Worm (Caenorhabditis elegans) whole organism, L4 larva: Measurements from ENCODE around the gene srz-38.
"Not testable (repeated sequence)": the region's sequence is repeated elsewhere in the genome, so short reads cannot be mapped to it uniquely, and the experiment has no call there.

ENCODE experiments used
- D1046.2 ChIP-seq: fragments of 200-800 bp; sonication (Bioruptor generic); IDR thresholded peaks from 2 replicates; pipeline ENCODE4 v1.3.6; 2022; ENCODE audit warnings: missing genetic modification characterization, missing compliant biosample characterization
- F10B5.3 ChIP-seq: sonication (generic microtip); optimal IDR thresholded peaks from 2 replicates; lab custom pipeline; 2016; ENCODE audit warnings: mild to moderate bottlenecking, missing genetic modification characterization, missing compliant biosample characterization
- F26F4.8 ChIP-seq: fragments of 200-800 bp; sonication (Bioruptor generic); conservative IDR thresholded peaks from 2 replicates; pipeline ENCODE4 v1.3.6; 2022; ENCODE audit warnings: missing genetic modification characterization, missing compliant biosample characterization
- F37D6.2 ChIP-seq: sonication (generic microtip); optimal IDR thresholded peaks from 2 replicates; lab custom pipeline; 2016; ENCODE audit warnings: mild to moderate bottlenecking, missing genetic modification characterization, missing compliant biosample characterization
- F44E2.7 ChIP-seq: fragments of 200-800 bp; sonication (Bioruptor generic); IDR thresholded peaks from 2 replicates; pipeline ENCODE4 v2.1.2; 2022; ENCODE audit warnings: missing genetic modification characterization, missing compliant biosample characterization
- F49E8.2 ChIP-seq: sonication (generic microtip); optimal IDR thresholded peaks from 2 replicates; lab custom pipeline; 2016; ENCODE audit warnings: missing compliant biosample characterization, mild to moderate bottlenecking, missing genetic modification characterization, borderline replicate concordance
- Y105C5A.15 ChIP-seq: fragments of 200-800 bp; sonication (Bioruptor generic); IDR thresholded peaks from 2 replicates; pipeline ENCODE4 v1.3.6; 2022; ENCODE audit warnings: missing genetic modification characterization, missing compliant biosample characterization
- Y48G9A.11 ChIP-seq: fragments of 200-800 bp; sonication (Bioruptor generic); IDR thresholded peaks from 2 replicates; pipeline ENCODE4 v1.3.6; 2022; ENCODE audit warnings: missing genetic modification reagents, missing genetic modification characterization, missing compliant biosample characterization
- ZK337.2 ChIP-seq: fragments of 200-800 bp; sonication (Bioruptor generic); IDR thresholded peaks from 2 replicates; pipeline ENCODE4 v1.3.6; 2022; ENCODE audit warnings: missing genetic modification reagents, missing genetic modification characterization, missing compliant biosample characterization
- aha-1 ChIP-seq: fragments of 150-350 bp; peaks from one replicate; lab custom pipeline; 2014; ENCODE audit warnings: missing biosample characterization, missing genetic modification characterization
- ceh-28 ChIP-seq: fragments of 150-350 bp; optimal IDR thresholded peaks from 2 replicates; lab custom pipeline; 2014; ENCODE audit warnings: missing biosample characterization, missing genetic modification reagents, missing genetic modification characterization
- ceh-62 ChIP-seq: sonication (generic microtip); optimal IDR thresholded peaks from 2 replicates; lab custom pipeline; 2017; ENCODE audit warnings: missing biosample characterization, missing genetic modification characterization
- ctbp-1 ChIP-seq: fragments of 200-800 bp; sonication (Bioruptor generic); IDR thresholded peaks from 2 replicates; pipeline ENCODE4 v1.3.6; 2022; ENCODE audit warnings: missing genetic modification reagents, missing genetic modification characterization, missing compliant biosample characterization
- dmd-9 ChIP-seq: fragments of 200-800 bp; sonication (Bioruptor generic); IDR thresholded peaks from 2 replicates; pipeline ENCODE4 v1.3.6; 2022; ENCODE audit warnings: missing genetic modification reagents, missing genetic modification characterization, missing compliant biosample characterization
- egl-43 ChIP-seq: fragments of 200-800 bp; sonication (Bioruptor generic); IDR thresholded peaks from 2 replicates; pipeline ENCODE4 v1.3.6; 2022; ENCODE audit warnings: missing genetic modification reagents, missing genetic modification characterization, missing compliant biosample characterization
- fos-1 ChIP-seq: fragments of 150-350 bp; optimal IDR thresholded peaks from 2 replicates; lab custom pipeline; 2014; ENCODE audit warnings: missing biosample characterization, missing genetic modification characterization
- jun-1 ChIP-seq: fragments of 150-350 bp; optimal IDR thresholded peaks from 2 replicates; lab custom pipeline; 2014; ENCODE audit warnings: missing biosample characterization, missing genetic modification reagents, missing genetic modification characterization
- lin-13 ChIP-seq: fragments of 150-350 bp; optimal IDR thresholded peaks from 2 replicates; lab custom pipeline; 2014; ENCODE audit warnings: missing biosample characterization, missing genetic modification reagents, missing genetic modification characterization
- lin-39 ChIP-seq: fragments of 150-350 bp; optimal IDR thresholded peaks from 2 replicates; lab custom pipeline; 2014; ENCODE audit warnings: missing biosample characterization, missing genetic modification reagents, missing genetic modification characterization
- lsy-2 ChIP-seq, 2 experiments: fragments of 150-350 bp in 1 of 2; sonication (generic microtip) in 1 of 2; optimal IDR thresholded peaks; 2 replicates each; lab custom pipeline; 2014 to 2017; ENCODE audit warnings: missing biosample characterization in 2 of 2, missing genetic modification characterization in 2 of 2
- mdt-29 ChIP-seq: fragments of 200-800 bp; sonication (Bioruptor generic); IDR thresholded peaks from 2 replicates; pipeline ENCODE4 v1.3.6; 2022; ENCODE audit warnings: missing genetic modification reagents, missing genetic modification characterization, missing compliant biosample characterization
- mes-2 ChIP-seq: sonication (generic microtip); optimal IDR thresholded peaks from 2 replicates; lab custom pipeline; 2016; ENCODE audit warnings: missing genotype, mild to moderate bottlenecking, missing genetic modification characterization, missing compliant biosample characterization; ENCODE audit not compliant: poor library complexity, severe bottlenecking
- nhr-102 ChIP-seq: sonication (generic microtip); optimal IDR thresholded peaks from 2 replicates; lab custom pipeline; 2016; ENCODE audit warnings: mild to moderate bottlenecking, missing genetic modification characterization, moderate library complexity, missing compliant biosample characterization
- nhr-111 ChIP-seq: fragments of 200-800 bp; sonication (Bioruptor generic); optimal IDR thresholded peaks from 2 replicates; lab custom pipeline; 2018; ENCODE audit warnings: mild to moderate bottlenecking, missing genetic modification characterization, missing compliant biosample characterization
- nhr-28 ChIP-seq: fragments of 150-350 bp; optimal IDR thresholded peaks from 2 replicates; lab custom pipeline; 2014; ENCODE audit warnings: missing biosample characterization, missing genetic modification characterization
- nhr-6 ChIP-seq: fragments of 150-350 bp; optimal IDR thresholded peaks from 2 replicates; lab custom pipeline; 2014; ENCODE audit warnings: missing biosample characterization, missing genetic modification characterization
- nhr-77 ChIP-seq: fragments of 150-350 bp; optimal IDR thresholded peaks from 2 replicates; lab custom pipeline; 2014; ENCODE audit warnings: missing biosample characterization, missing genetic modification characterization
- set-16 ChIP-seq: fragments of 200-800 bp; sonication (Bioruptor generic); IDR thresholded peaks from 2 replicates; pipeline ENCODE4 v1.3.6; 2022; ENCODE audit warnings: missing genetic modification reagents, missing genetic modification characterization, missing compliant biosample characterization
- snpc-1.2 ChIP-seq: fragments of 200-800 bp; sonication (Bioruptor generic); IDR thresholded peaks from 2 replicates; pipeline ENCODE4 v1.3.6; 2022; ENCODE audit warnings: missing genetic modification reagents, missing genetic modification characterization, missing compliant biosample characterization
- unc-130 ChIP-seq: sonication (generic microtip); optimal IDR thresholded peaks from 2 replicates; lab custom pipeline; 2016; ENCODE audit warnings: missing genetic modification reagents, missing genetic modification characterization, missing compliant biosample characterization
- unc-39 ChIP-seq: sonication (generic microtip); optimal IDR thresholded peaks from 2 replicates; lab custom pipeline; 2017; ENCODE audit warnings: missing biosample characterization, missing genetic modification characterization
- zfp-3 ChIP-seq: fragments of 200-800 bp; sonication (Bioruptor generic); conservative IDR thresholded peaks from 2 replicates; pipeline ENCODE4 v1.3.6; 2022; ENCODE audit warnings: missing genetic modification reagents, missing genetic modification characterization, missing compliant biosample characterization
- ztf-11 ChIP-seq: fragments of 150-350 bp; optimal IDR thresholded peaks from 2 replicates; lab custom pipeline; 2014; ENCODE audit warnings: missing biosample characterization, missing genetic modification characterization

The srz-38 gene

ce11 chrIV:16307925-16308324 lies 27.2 kb upstream of the srz-38 start, which contains the start of gene rac-2:
Gene rac-2 (plus strand): TSS chrIV:16308225.
- not testable (repeated sequence) for TF ChIP-seq F26F4.8 (GFP tag; lab: Robert Waterston, UW); nhr-111; ztf-11
- TF ChIP-seq, all 104 proteins: peak for 0; not testable (repeated sequence) for 104

ce11 chrIV:16310103-16310502 lies 25.0 kb upstream of the srz-38 start:
- TF ChIP-seq dmd-9 (GFP tag; lab: Robert Waterston, UW) (0 out of 2 replicates have a peak, but pooled peaks have one; percentile 25), ZK337.2 (no peak), set-16 (GFP tag; lab: Robert Waterston, UW) (peak; percentile 75), D1046.2 (0 out of 2 replicates have a peak, but pooled peaks have one; percentile 36), mdt-29 (GFP tag; lab: Robert Waterston, UW) (no peak), unc-39 (tag; lab: Kevin White, UChicago) (no peak), nhr-6 (tag; lab: Kevin White, UChicago) (no peak), fos-1 (tag; lab: Kevin White, UChicago) (no peak), F44E2.7 (no peak), egl-43 (GFP tag; lab: Robert Waterston, UW) (peak; percentile 60; the same call in 1 of the 2 replicates), Y105C5A.15 (GFP tag; lab: Robert Waterston, UW) (no peak), unc-130 (GFP tag; lab: Kevin White, UChicago) (no peak), snpc-1.2 (peak; percentile 85), F37D6.2 (no peak), F49E8.2 (tag; lab: Kevin White, UChicago) (no peak)

- no peak for TF ChIP-seq dmd-9 (GFP tag; lab: Robert Waterston, UW)
- TF ChIP-seq Y105C5A.15 (GFP tag; lab: Robert Waterston, UW), result no peak
- no peak for TF ChIP-seq ceh-28 (tag; lab: Kevin White, UChicago)
- TF ChIP-seq lin-39 (tag; lab: Kevin White, UChicago), result no peak
- no peak for TF ChIP-seq lin-13
- TF ChIP-seq ctbp-1 (GFP tag; lab: Robert Waterston, UW), result no peak
- no peak for TF ChIP-seq mes-2
- no peak for TF ChIP-seq Y48G9A.11
- TF ChIP-seq nhr-102 (tag; lab: Kevin White, UChicago), result no peak
- no peak for TF ChIP-seq egl-43 (GFP tag; lab: Robert Waterston, UW)
- no peak for TF ChIP-seq ceh-62 (tag; lab: Kevin White, UChicago)
- TF ChIP-seq F37D6.2, result no peak
- TF ChIP-seq zfp-3, result no peak
- TF ChIP-seq snpc-1.2, result no peak
- TF ChIP-seq, all 104 proteins: peak for 0
Observed at ce11 chrIV:16320410-16320809, 14.7 kb upstream of the srz-38 start, which contains the start of gene K03D3.5. Gene K03D3.5 (minus strand): TSS chrIV:16320510.

ce11 chrIV:16320866-16321265 lies 14.3 kb upstream of the srz-38 start, which contains the start of gene srz-61:
Gene srz-61 (plus strand): TSS chrIV:16321166.
- no peak for TF ChIP-seq aha-1 (tag; lab: Kevin White, UChicago)

ce11 chrIV:16323373-16323772 lies 11.8 kb upstream of the srz-38 start, which contains the start of gene srz-104:
Gene srz-104 (plus strand): TSS chrIV:16323673.
- no peak for TF ChIP-seq nhr-77
- TF ChIP-seq jun-1 (tag; lab: Kevin White, UChicago), result no peak
- TF ChIP-seq F10B5.3 (tag; lab: Kevin White, UChicago), result no peak

- no peak for TF ChIP-seq lsy-2 (tag; optimal IDR thresholded peaks at IDR 0.05; lab: Kevin White, UChicago)
- no peak for TF ChIP-seq F44E2.7
- no peak for TF ChIP-seq nhr-28 (tag; lab: Kevin White, UChicago)
- TF ChIP-seq, all 104 proteins: peak for 0
Observed at ce11 chrIV:16324589-16324988, 10.5 kb upstream of the srz-38 start, which contains the start of gene srz-105. Gene srz-105 (plus strand): TSS chrIV:16324889.
